Worm (Caenorhabditis elegans) whole organism, L1 larva: ENCODE measurements around the gene lys-2.

Experiments used
- C34B4.2 ChIP-seq: sonication (generic microtip); optimal IDR thresholded peaks from 2 replicates; lab custom pipeline; 2017; ENCODE audit warnings: mild to moderate bottlenecking, missing genetic modification characterization, missing compliant biosample characterization
- aha-1 ChIP-seq: fragments of 150-350 bp; optimal IDR thresholded peaks from 2 replicates; lab custom pipeline; 2014; ENCODE audit warnings: missing biosample characterization, missing genetic modification characterization
- ama-1 ChIP-seq: fragments of 150-350 bp; optimal IDR thresholded peaks from 2 replicates; lab custom pipeline; 2014
- ceh-63 ChIP-seq: fragments of 200-800 bp; sonication (Bioruptor generic); optimal IDR thresholded peaks from 2 replicates; lab custom pipeline; 2018; ENCODE audit warnings: mild to moderate bottlenecking, missing genetic modification characterization, missing compliant biosample characterization
- ceh-82 ChIP-seq, 3 experiments: fragments of 150-350 bp in 1 of 3; sonication (generic microtip) in 2 of 3; optimal IDR thresholded peaks; 2 replicates each; lab custom pipeline; 2014 to 2017; ENCODE audit warnings: missing biosample characterization in 3 of 3, missing genetic modification characterization in 3 of 3
- dpl-1 ChIP-seq, 3 experiments: fragments of 150-350 bp in 2 of 3; sonication (generic microtip) in 1 of 3; optimal IDR thresholded peaks; 2 replicates each; lab custom pipeline; 2014 to 2017; ENCODE audit warnings: missing biosample characterization in 3 of 3, missing genetic modification characterization in 3 of 3, missing genetic modification reagents in 3 of 3
- dsc-1 ChIP-seq: sonication (generic microtip); optimal IDR thresholded peaks from 2 replicates; lab custom pipeline; 2016; ENCODE audit warnings: mild to moderate bottlenecking, missing genetic modification characterization, missing compliant biosample characterization
- efl-1 ChIP-seq, 4 experiments: fragments of 150-350 bp; optimal IDR thresholded peaks in 3 of 4; peaks in 1 of 4; 1 replicate in 1 of 4; 2 replicates in 3 of 4; lab custom pipeline; 2014; ENCODE audit warnings: missing biosample characterization in 2 of 4, missing genetic modification characterization in 2 of 4, missing genetic modification reagents in 2 of 4
- efl-3 ChIP-seq: fragments of 200-800 bp; sonication (Bioruptor generic); optimal IDR thresholded peaks from 2 replicates; lab custom pipeline; 2018; ENCODE audit warnings: mild to moderate bottlenecking, missing genetic modification characterization, missing compliant biosample characterization
- egl-13 ChIP-seq: sonication (generic microtip); optimal IDR thresholded peaks from 2 replicates; lab custom pipeline; 2016; ENCODE audit warnings: missing genotype, missing genetic modification reagents, missing genetic modification characterization, missing compliant biosample characterization
- egl-27 ChIP-seq, 2 experiments: fragments of 150-350 bp in 1 of 2; sonication (generic microtip); optimal IDR thresholded peaks; 3 replicates each; lab custom pipeline; 2017 to 2018; ENCODE audit warnings: missing biosample characterization in 2 of 2, missing genetic modification characterization in 2 of 2, missing genetic modification reagents in 2 of 2
- fkh-10 ChIP-seq: sonication (generic microtip); optimal IDR thresholded peaks from 2 replicates; lab custom pipeline; 2017; ENCODE audit warnings: missing biosample characterization, missing genetic modification reagents, missing genetic modification characterization
- fkh-4 ChIP-seq: sonication (generic microtip); optimal IDR thresholded peaks from 2 replicates; lab custom pipeline; 2016; ENCODE audit warnings: missing compliant biosample characterization, missing genetic modification characterization, borderline replicate concordance
- fkh-8 ChIP-seq: sonication (generic microtip); optimal IDR thresholded peaks from 2 replicates; lab custom pipeline; 2016; ENCODE audit warnings: mild to moderate bottlenecking, missing genetic modification characterization, missing compliant biosample characterization
- fos-1 ChIP-seq: fragments of 150-350 bp; optimal IDR thresholded peaks from 2 replicates; lab custom pipeline; 2014; ENCODE audit warnings: missing biosample characterization, missing genetic modification characterization
- hlh-17 ChIP-seq: fragments of 200-800 bp; sonication (Bioruptor generic); optimal IDR thresholded peaks from 2 replicates; lab custom pipeline; 2018; ENCODE audit warnings: missing genetic modification characterization, mild to moderate bottlenecking, missing compliant biosample characterization, moderate library complexity, borderline replicate concordance
- hlh-4 ChIP-seq: sonication (generic microtip); optimal IDR thresholded peaks from 2 replicates; lab custom pipeline; 2016; ENCODE audit warnings: mild to moderate bottlenecking, missing genetic modification characterization, missing compliant biosample characterization
- hpl-2 ChIP-seq: fragments of 150-350 bp; optimal IDR thresholded peaks from 2 replicates; lab custom pipeline; 2014; ENCODE audit warnings: missing biosample characterization, missing genetic modification reagents, missing genetic modification characterization
- irx-1 ChIP-seq: sonication (generic microtip); optimal IDR thresholded peaks from 2 replicates; lab custom pipeline; 2016; ENCODE audit warnings: missing genetic modification characterization, missing compliant biosample characterization
- lin-13 ChIP-seq: fragments of 150-350 bp; optimal IDR thresholded peaks from 2 replicates; lab custom pipeline; 2014; ENCODE audit warnings: missing biosample characterization, missing genetic modification reagents, missing genetic modification characterization
- lin-14 ChIP-seq: fragments of 200-800 bp; sonication (Bioruptor generic); optimal IDR thresholded peaks from 2 replicates; lab custom pipeline; 2018; ENCODE audit warnings: mild to moderate bottlenecking, missing genetic modification characterization, moderate library complexity, missing compliant biosample characterization
- lin-35 ChIP-seq, 2 experiments: fragments of 150-350 bp; optimal IDR thresholded peaks; 2 replicates each; lab custom pipeline; 2014; ENCODE audit warnings: missing biosample characterization in 2 of 2, missing genetic modification characterization in 2 of 2, missing genetic modification reagents in 2 of 2
- lin-39 ChIP-seq: fragments of 150-350 bp; optimal IDR thresholded peaks from 2 replicates; lab custom pipeline; 2014; ENCODE audit warnings: missing biosample characterization, missing genetic modification reagents, missing genetic modification characterization
- lir-3 ChIP-seq: sonication (generic microtip); optimal IDR thresholded peaks from 2 replicates; lab custom pipeline; 2016; ENCODE audit warnings: mild to moderate bottlenecking, missing genetic modification characterization, moderate library complexity, missing compliant biosample characterization; ENCODE audit not compliant: poor library complexity
- mep-1 ChIP-seq: fragments of 150-350 bp; optimal IDR thresholded peaks from 2 replicates; lab custom pipeline; 2014; ENCODE audit warnings: missing biosample characterization, missing genetic modification characterization
- nhr-11 ChIP-seq: fragments of 150-350 bp; optimal IDR thresholded peaks from 2 replicates; lab custom pipeline; 2014; ENCODE audit warnings: missing biosample characterization, missing genetic modification characterization
- nhr-19 ChIP-seq: fragments of 200-800 bp; sonication (Bioruptor generic); conservative IDR thresholded peaks from 2 replicates; pipeline ENCODE4 v1.3.6; 2022; ENCODE audit warnings: missing genetic modification characterization, missing compliant biosample characterization
- nhr-20 ChIP-seq: sonication (generic microtip); optimal IDR thresholded peaks from 2 replicates; lab custom pipeline; 2016; ENCODE audit warnings: mild to moderate bottlenecking, missing genetic modification characterization, missing compliant biosample characterization
- nhr-237 ChIP-seq: fragments of 150-350 bp; optimal IDR thresholded peaks from 2 replicates; lab custom pipeline; 2014; ENCODE audit warnings: missing biosample characterization, missing genetic modification characterization
- nhr-77 ChIP-seq: fragments of 150-350 bp; optimal IDR thresholded peaks from 2 replicates; lab custom pipeline; 2014; ENCODE audit warnings: missing biosample characterization, missing genetic modification characterization
- skn-1 ChIP-seq: fragments of 150-350 bp; optimal IDR thresholded peaks from 2 replicates; lab custom pipeline; 2014; ENCODE audit warnings: missing biosample characterization, missing genetic modification characterization
- sox-4 ChIP-seq: sonication (generic microtip); optimal IDR thresholded peaks from 2 replicates; lab custom pipeline; 2016; ENCODE audit warnings: missing genetic modification characterization, missing compliant biosample characterization
- sptf-1 ChIP-seq: fragments of 150-350 bp; optimal IDR thresholded peaks from 2 replicates; lab custom pipeline; 2014; ENCODE audit warnings: missing biosample characterization, missing genetic modification characterization
- unc-86 ChIP-seq: sonication (generic microtip); optimal IDR thresholded peaks from 2 replicates; lab custom pipeline; 2016; ENCODE audit warnings: missing genetic modification characterization, missing compliant biosample characterization
- zag-1 ChIP-seq: fragments of 150-350 bp; optimal IDR thresholded peaks from 2 replicates; lab custom pipeline; 2014; ENCODE audit warnings: missing biosample characterization, missing genetic modification characterization

The lys-2 gene

DNA sequence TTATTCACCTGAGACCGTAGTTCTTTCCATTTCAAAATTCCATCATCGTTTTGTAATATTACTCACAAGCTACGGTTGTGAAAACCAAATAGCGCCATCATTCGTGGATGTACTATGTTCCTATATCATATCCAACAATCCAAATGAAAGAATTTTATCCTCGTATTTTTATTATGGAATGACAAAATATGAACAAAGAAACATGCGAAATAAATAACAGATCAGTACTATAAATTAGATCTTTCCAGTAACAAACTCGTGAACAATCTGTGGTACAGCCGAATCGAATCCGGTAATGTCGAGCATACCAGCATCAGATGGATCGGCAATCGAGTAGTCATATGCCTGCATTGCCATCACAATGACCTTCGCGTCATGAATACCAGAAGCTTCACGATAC lies 28.6 kb downstream of the lys-2 start:
- TF ChIP-seq nhr-237 (tag; lab: Kevin White, UChicago) = no peak
- TF ChIP-seq hpl-2 (GFP tag; lab: Kevin White, UChicago) = no peak
- no peak for TF ChIP-seq egl-27 (tag; optimal IDR thresholded peaks at IDR 0.05; lab: Kevin White, UChicago)
- TF ChIP-seq unc-86 (tag; lab: Kevin White, UChicago) = no peak
- TF ChIP-seq lin-13 (GFP tag; lab: Kevin White, UChicago) = no peak
- no peak for TF ChIP-seq nhr-11 (tag; lab: Kevin White, UChicago)
- no peak for TF ChIP-seq dsc-1 (tag; lab: Kevin White, UChicago)
- TF ChIP-seq nhr-19 (GFP tag; lab: Robert Waterston, UW) = no peak
- TF ChIP-seq fos-1 (tag; lab: Kevin White, UChicago) = no peak
- TF ChIP-seq sox-4 (tag; lab: Kevin White, UChicago) = no peak
- no peak for TF ChIP-seq aha-1 (tag; lab: Kevin White, UChicago)
- no peak for TF ChIP-seq skn-1 (tag; lab: Kevin White, UChicago)
- no peak for TF ChIP-seq zag-1
- no peak for TF ChIP-seq hlh-4 (tag; lab: Kevin White, UChicago)
- no peak for TF ChIP-seq fkh-10 (GFP tag; lab: Kevin White, UChicago)
- TF ChIP-seq sptf-1 (tag; lab: Kevin White, UChicago) = no peak
- TF ChIP-seq efl-3 = no peak

DNA sequence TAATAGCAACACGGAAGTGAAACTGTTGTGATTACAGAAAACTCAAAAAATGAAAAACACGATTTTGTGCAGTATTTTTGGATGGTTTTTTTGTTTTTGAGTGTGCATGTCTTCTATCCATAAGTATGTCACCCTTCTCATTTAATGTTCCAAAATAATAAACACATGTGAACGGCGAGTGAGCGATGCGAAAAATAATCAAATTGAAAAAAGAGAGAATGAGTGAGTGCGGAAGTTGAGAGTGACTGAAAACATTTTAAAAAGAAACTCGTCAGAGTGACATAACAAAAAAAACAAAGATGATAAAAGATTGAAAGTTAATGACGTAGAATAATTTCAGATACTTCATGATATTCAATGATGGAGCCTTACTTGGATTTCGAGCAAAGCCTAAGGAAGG lies 31.8 kb downstream of the lys-2 start:
- TF ChIP-seq lin-14 (no peak), nhr-19 (GFP tag; lab: Robert Waterston, UW) (no peak), fkh-4 (no peak), C34B4.2 (tag; lab: Kevin White, UChicago) (no peak), hlh-17 (GFP tag; lab: Kevin White, UChicago) (no peak), skn-1 (tag; lab: Kevin White, UChicago) (no peak), nhr-77 (tag; lab: Kevin White, UChicago) (no peak), ceh-63 (no peak), egl-13 (no peak), nhr-20 (tag; lab: Kevin White, UChicago) (no peak), dpl-1 (GFP tag; optimal IDR thresholded peaks at IDR 0.05; lab: Kevin White, UChicago) (no peak), fkh-8 (tag; lab: Kevin White, UChicago) (no peak), sox-4 (tag; lab: Kevin White, UChicago) (no peak), nhr-237 (tag; lab: Kevin White, UChicago) (no peak), lin-39 (no peak), fkh-10 (GFP tag; lab: Kevin White, UChicago) (no peak), ceh-82 (tag; optimal IDR thresholded peaks at IDR 0.05; lab: Kevin White, UChicago) (no peak), lin-35 (GFP tag; optimal IDR thresholded peaks at IDR 0.05; lab: Kevin White, UChicago) (no peak), irx-1 (no peak), mep-1 (tag; lab: Kevin White, UChicago) (no peak)

DNA sequence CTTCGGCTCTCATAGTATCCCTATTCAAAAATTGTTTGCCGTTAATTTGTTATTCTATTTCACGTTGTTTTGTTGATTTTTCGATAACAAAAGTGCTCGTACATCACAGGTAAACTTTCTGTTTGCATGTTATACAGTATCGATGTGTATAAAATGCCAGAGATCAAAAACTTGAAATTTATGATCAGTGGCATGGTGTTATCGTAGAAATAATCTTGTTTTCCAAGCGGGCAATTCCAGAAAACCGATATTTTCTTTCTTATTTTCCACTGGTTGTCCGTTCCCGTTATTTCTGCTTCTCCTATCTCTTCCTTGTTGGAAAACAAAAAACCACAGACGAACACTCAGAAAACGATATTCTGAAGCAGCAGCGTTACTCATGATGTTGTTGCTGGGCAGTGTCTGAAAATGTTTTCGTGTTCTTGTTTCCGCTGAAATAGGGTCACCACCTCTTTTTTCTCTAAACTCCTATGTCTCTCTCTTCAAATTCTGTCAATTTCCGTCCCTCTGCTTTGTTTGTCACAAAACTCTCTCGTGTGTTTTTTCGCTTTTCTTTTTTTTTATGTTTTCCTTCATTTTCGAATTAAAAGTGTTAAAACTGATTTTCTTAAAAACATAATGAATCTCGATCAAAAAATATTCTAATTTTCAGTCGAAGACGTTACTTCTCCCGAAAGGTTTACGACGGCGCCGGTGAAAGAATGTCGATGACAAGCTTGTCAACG lies 32.9 kb downstream of the lys-2 start, which contains the start of gene akt-1:
Gene akt-1, plus strand, starts transcription at position 651 of the 725 bp plus-strand sequence.
- TF ChIP-seq efl-1 (optimal IDR thresholded peaks at IDR 0.05; lab: Kevin White, UChicago) (no peak), efl-1 (GFP tag; optimal IDR thresholded peaks at IDR 0.05 in 1 of 2; lab: Kevin White, UChicago) (peak in 1 of 2 experiments; percentile 49), lir-3 (tag; lab: Kevin White, UChicago) (no peak), ama-1 (lab: Kevin White, UChicago) (peak; percentile 2)
